Worm (Caenorhabditis elegans): Measurements from ENCODE around the gene nex-3.

Gene nex-3

ce11 chrIII:4426711-4427218 lies 15.1 kb upstream of the nex-3 start:
- TF ChIP-seq nhr-43 (tag; optimal IDR thresholded peaks at IDR 0.05; ENCODE audit: poor library complexity, severe bottlenecking) = peak; percentile 3
- TF ChIP-seq snpc-4 (tag; optimal IDR thresholded peaks at IDR 0.05) = peak; percentile 90

ce11 chrIII:4428797-4429196 lies 13.1 kb upstream of the nex-3 start:
- TF ChIP-seq snpc-4 (tag; optimal IDR thresholded peaks at IDR 0.05) (peak; percentile 23), pqm-1 (tag; optimal IDR thresholded peaks at IDR 0.05) (no peak), elt-2 (tag; optimal IDR thresholded peaks at IDR 0.05) (peak; percentile 20)

- no peak for TF ChIP-seq nhr-11 (tag; optimal IDR thresholded peaks at IDR 0.05)
Measured at ce11 chrIII:4429402-4429801, 12.5 kb upstream of the nex-3 start, which contains the start of gene C28A5.6. Gene C28A5.6 (minus strand): TSS chrIII:4429502.

- TF ChIP-seq ceh-82 (tag; optimal IDR thresholded peaks at IDR 0.05) (no peak), nhr-11 (tag; optimal IDR thresholded peaks at IDR 0.05) (no peak), pha-4 (tag; optimal IDR thresholded peaks at IDR 0.05) (no peak), snpc-4 (tag; optimal IDR thresholded peaks at IDR 0.05) (no peak), elt-1 (tag; optimal IDR thresholded peaks at IDR 0.05) (no peak), ztf-11 (tag; optimal IDR thresholded peaks at IDR 0.05) (no peak), zag-1 (tag; optimal IDR thresholded peaks at IDR 0.05) (no peak), mdl-1 (tag; optimal IDR thresholded peaks at IDR 0.05) (no peak), nhr-12 (tag; optimal IDR thresholded peaks at IDR 0.05) (no peak), fkh-2 (tag; optimal IDR thresholded peaks at IDR 0.05) (no peak)
Measured at ce11 chrIII:4434294-4434781, 7.5 kb upstream of the nex-3 start, which contains the start of gene C28A5.1. Gene C28A5.1 (minus strand): TSS chrIII:4434344.

- TF ChIP-seq hmg-11 (tag; optimal IDR thresholded peaks at IDR 0.05) (no peak), nhr-43 (tag; optimal IDR thresholded peaks at IDR 0.05; ENCODE audit: poor library complexity, severe bottlenecking) (no peak), eor-1 (tag; optimal IDR thresholded peaks at IDR 0.05) (no peak), nhr-76 (tag; optimal IDR thresholded peaks at IDR 0.05) (no peak), daf-12 (tag; optimal IDR thresholded peaks at IDR 0.05) (no peak), aly-2 (tag; optimal IDR thresholded peaks at IDR 0.05) (no peak), ceh-16 (tag; optimal IDR thresholded peaks at IDR 0.05) (no peak), nhr-28 (tag; optimal IDR thresholded peaks at IDR 0.05) (no peak), unc-62 (GFP tag; optimal IDR thresholded peaks at IDR 0.05) (no peak), ceh-9 (tag; optimal IDR thresholded peaks at IDR 0.05) (no peak)
Measured at ce11 chrIII:4435262-4435661, 6.6 kb upstream of the nex-3 start.

ce11 chrIII:4439493-4439983 lies 2.3 kb upstream of the nex-3 start, which contains the start of gene C28A5.2:
Gene C28A5.2 (minus strand): TSS chrIII:4439543.
- TF ChIP-seq egl-5 (tag; optimal IDR thresholded peaks at IDR 0.05) (no peak), nhr-11 (tag; optimal IDR thresholded peaks at IDR 0.05) (no peak), ceh-82 (tag; optimal IDR thresholded peaks at IDR 0.05) (no peak), ztf-4 (tag; optimal IDR thresholded peaks at IDR 0.05) (no peak), pqm-1 (tag; optimal IDR thresholded peaks at IDR 0.05) (no peak), snpc-4 (tag; optimal IDR thresholded peaks at IDR 0.05) (no peak), unc-62 (GFP tag; optimal IDR thresholded peaks at IDR 0.05) (no peak), hmg-11 (tag; optimal IDR thresholded peaks at IDR 0.05) (no peak), nhr-12 (tag; optimal IDR thresholded peaks at IDR 0.05) (no peak), nhr-77 (tag; optimal IDR thresholded peaks at IDR 0.05) (no peak), egl-27 (tag; optimal IDR thresholded peaks at IDR 0.05) (no peak), elt-3 (tag; optimal IDR thresholded peaks at IDR 0.05) (no peak), ceh-16 (tag; optimal IDR thresholded peaks at IDR 0.05) (no peak), tbx-2 (tag; optimal IDR thresholded peaks at IDR 0.05) (no peak)

- no peak for TF ChIP-seq nhr-67 (tag; optimal IDR thresholded peaks at IDR 0.05)
- no peak for TF ChIP-seq nhr-77 (tag; optimal IDR thresholded peaks at IDR 0.05)
- TF ChIP-seq nhr-237 (tag; optimal IDR thresholded peaks at IDR 0.05) = no peak
- no peak for TF ChIP-seq nfya-1 (tag; optimal IDR thresholded peaks at IDR 0.05; ENCODE audit: insufficient read depth)
- no peak for TF ChIP-seq ceh-28 (tag; optimal IDR thresholded peaks at IDR 0.05)
- TF ChIP-seq elt-2 (tag; optimal IDR thresholded peaks at IDR 0.05) = no peak
- TF ChIP-seq nhr-23 (tag; optimal IDR thresholded peaks at IDR 0.05) = no peak
- no peak for TF ChIP-seq ceh-9 (tag; optimal IDR thresholded peaks at IDR 0.05)
- no peak for TF ChIP-seq nhr-28 (tag; optimal IDR thresholded peaks at IDR 0.05)
- no peak for TF ChIP-seq snpc-4 (tag; optimal IDR thresholded peaks at IDR 0.05)
- TF ChIP-seq mdl-1 (tag; optimal IDR thresholded peaks at IDR 0.05) = no peak
- no peak for TF ChIP-seq pha-4 (tag; optimal IDR thresholded peaks at IDR 0.05)
- no peak for TF ChIP-seq lin-39 (tag; optimal IDR thresholded peaks at IDR 0.05)
- TF ChIP-seq nhr-25 (tag; optimal IDR thresholded peaks at IDR 0.05) = no peak
- TF ChIP-seq nhr-76 (tag; optimal IDR thresholded peaks at IDR 0.05) = no peak
- TF ChIP-seq ceh-16 (tag; optimal IDR thresholded peaks at IDR 0.05) = no peak
- TF ChIP-seq ZK546.5 (tag; optimal IDR thresholded peaks at IDR 0.05) = no peak
- TF ChIP-seq elt-1 (tag; optimal IDR thresholded peaks at IDR 0.05) = no peak
Measured at ce11 chrIII:4444492-4444891, 2.6 kb downstream of the nex-3 start.
